Worm (Caenorhabditis elegans): Measurements from ENCODE around the gene sru-40.

DNA sequence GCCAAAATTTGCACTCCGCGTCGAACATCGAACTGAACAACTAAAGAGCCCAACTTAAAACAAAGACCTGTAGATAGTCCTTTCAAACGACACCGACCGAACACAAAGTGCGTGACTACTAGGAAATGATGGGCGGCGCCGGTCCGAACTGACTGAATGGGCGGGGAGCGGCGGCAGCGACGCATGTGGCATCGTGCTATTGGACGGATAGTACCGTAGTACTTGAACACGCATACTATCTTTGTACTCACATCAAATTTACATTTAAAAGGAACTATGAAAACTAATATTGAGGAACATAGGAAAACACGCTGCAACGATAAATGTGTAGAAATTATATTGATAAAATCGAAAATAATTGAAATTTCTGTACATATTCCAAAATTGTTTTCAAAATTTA is 26.5 kb upstream of the sru-40 start:
- no peak for TF ChIP-seq lim-7 (GFP tag; IDR thresholded peaks at IDR 0.05)
- no peak for TF ChIP-seq dve-1 (tag; optimal IDR thresholded peaks at IDR 0.05; ENCODE audit: insufficient read depth)
- no peak for TF ChIP-seq snpc-1.2 (GFP tag; IDR thresholded peaks at IDR 0.05)
- no peak for TF ChIP-seq dmd-8 (GFP tag; IDR thresholded peaks at IDR 0.05)
- TF ChIP-seq mxl-2 (GFP tag; conservative IDR thresholded peaks at IDR 0.05), result no peak
